Fruit fly (Drosophila melanogaster) whole organism, embryonic: ENCODE data around the gene CG33679.

ENCODE experiments used
- CG12219 ChIP-seq: fragments of 200-800 bp; sonication (Bioruptor generic); optimal IDR thresholded peaks from 3 replicates; lab custom pipeline; 2018; ENCODE audit warnings: missing biosample characterization, mild to moderate bottlenecking, missing genetic modification characterization
- CG12236 ChIP-seq: fragments of 200-800 bp; sonication (Bioruptor generic); optimal IDR thresholded peaks from 2 replicates; lab custom pipeline; 2016; ENCODE audit warnings: missing biosample characterization, missing genetic modification characterization
- CG14860 ChIP-seq: fragments of 200-800 bp; sonication (Bioruptor generic); IDR thresholded peaks from 3 replicates; pipeline ENCODE4 v1.3.6; 2022; ENCODE audit warnings: missing biosample characterization, missing genetic modification characterization; ENCODE audit not compliant: partially characterized antibody
- CG15696 ChIP-seq: fragments of 200-800 bp; sonication (Bioruptor generic); optimal IDR thresholded peaks from 2 replicates; lab custom pipeline; 2019; ENCODE audit warnings: missing biosample characterization, mild to moderate bottlenecking, missing genetic modification characterization, moderate library complexity
- CG17568 ChIP-seq: fragments of 200-800 bp; sonication (Bioruptor generic); optimal IDR thresholded peaks from 2 replicates; lab custom pipeline; 2018; ENCODE audit warnings: missing biosample characterization, mild to moderate bottlenecking, missing genetic modification characterization, moderate library complexity
- CG2120 ChIP-seq: fragments of 200-800 bp; sonication (Bioruptor generic); optimal IDR thresholded peaks from 3 replicates; lab custom pipeline; 2016; ENCODE audit warnings: missing biosample characterization, missing genetic modification characterization
- CG30431 ChIP-seq: fragments of 200-800 bp; sonication (Bioruptor generic); optimal IDR thresholded peaks from 2 replicates; lab custom pipeline; 2017; ENCODE audit warnings: missing biosample characterization, missing genetic modification characterization
- CG31365 ChIP-seq: fragments of 200-800 bp; sonication (Bioruptor generic); optimal IDR thresholded peaks from 2 replicates; lab custom pipeline; 2018; ENCODE audit warnings: missing biosample characterization, mild to moderate bottlenecking, missing genetic modification characterization
- CG3726 ChIP-seq: fragments of 200-800 bp; sonication (Bioruptor generic); IDR thresholded peaks from 3 replicates; pipeline ENCODE4, ENCODE4 v1.3.6; 2022; ENCODE audit warnings: missing biosample characterization, missing genetic modification characterization
- CG42726 ChIP-seq: fragments of 200-800 bp; sonication (Bioruptor generic); IDR thresholded peaks from 2 replicates; pipeline ENCODE4 v1.3.6; 2022; ENCODE audit warnings: missing biosample characterization, missing genetic modification characterization; ENCODE audit not compliant: partially characterized antibody
- CG4730 ChIP-seq: fragments of 200-800 bp; sonication (Bioruptor generic); IDR thresholded peaks from 2 replicates; pipeline ENCODE4 v1.3.6; 2022; ENCODE audit warnings: missing biosample characterization, missing genetic modification characterization
- CG6854 ChIP-seq: fragments of 200-800 bp; sonication (Bioruptor generic); optimal IDR thresholded peaks from 3 replicates; lab custom pipeline; 2017; ENCODE audit warnings: missing biosample characterization, mild to moderate bottlenecking, missing genetic modification characterization
- CG8359 ChIP-seq: fragments of 200-800 bp; sonication (Bioruptor generic); optimal IDR thresholded peaks from 2 replicates; lab custom pipeline; 2017; ENCODE audit warnings: missing biosample characterization, mild to moderate bottlenecking, missing genetic modification characterization, borderline replicate concordance
- CG8388 ChIP-seq: fragments of 200-800 bp; sonication (Bioruptor generic); optimal IDR thresholded peaks from 2 replicates; lab custom pipeline; 2019; ENCODE audit warnings: missing biosample characterization, mild to moderate bottlenecking, missing genetic modification characterization, moderate library complexity
- CG8944 ChIP-seq: fragments of 200-800 bp; sonication (Bioruptor generic); optimal IDR thresholded peaks from 3 replicates; lab custom pipeline; 2016; ENCODE audit warnings: missing biosample characterization, missing genetic modification characterization
- CG9797 ChIP-seq: fragments of 200-800 bp; sonication (Bioruptor generic); optimal IDR thresholded peaks from 3 replicates; lab custom pipeline; 2018; ENCODE audit warnings: missing biosample characterization, mild to moderate bottlenecking, missing genetic modification characterization
- CG9876 ChIP-seq: fragments of 200-800 bp; sonication (Bioruptor generic); optimal IDR thresholded peaks from 2 replicates; lab custom pipeline; 2016; ENCODE audit warnings: missing biosample characterization, missing genetic modification characterization
- CTCF ChIP-seq: fragments of 200-800 bp; sonication (Bioruptor generic); optimal IDR thresholded peaks from 2 replicates; lab custom pipeline; 2017; ENCODE audit warnings: missing biosample characterization, mild to moderate bottlenecking, missing genetic modification characterization, moderate library complexity
- D19B ChIP-seq: fragments of 200-800 bp; sonication (Bioruptor generic); optimal IDR thresholded peaks from 2 replicates; lab custom pipeline; 2017; ENCODE audit warnings: missing biosample characterization, mild to moderate bottlenecking, missing genetic modification characterization
- Hey ChIP-seq: fragments of 200-800 bp; sonication (Bioruptor generic); optimal IDR thresholded peaks from 3 replicates; lab custom pipeline; 2018; ENCODE audit warnings: missing biosample characterization, mild to moderate bottlenecking, missing genetic modification characterization
- Hmx ChIP-seq: fragments of 200-800 bp; sonication (Bioruptor generic); optimal IDR thresholded peaks from 2 replicates; lab custom pipeline; 2016; ENCODE audit warnings: missing biosample characterization, missing genetic modification characterization
- Hr39 ChIP-seq: fragments of >200 bp; optimal IDR thresholded peaks from 2 replicates; lab custom pipeline; 2017
- Lpt ChIP-seq: fragments of >200 bp; optimal IDR thresholded peaks from 2 replicates; lab custom pipeline; 2018; ENCODE audit warnings: missing biosample characterization, missing genetic modification characterization
- Meics ChIP-seq: fragments of 200-800 bp; sonication (Bioruptor generic); optimal IDR thresholded peaks from 2 replicates; lab custom pipeline; 2017; ENCODE audit warnings: missing biosample characterization, mild to moderate bottlenecking, missing genetic modification characterization
- NC2α ChIP-seq: fragments of 200-800 bp; sonication (Bioruptor generic); optimal IDR thresholded peaks from 2 replicates; lab custom pipeline; 2016; ENCODE audit warnings: missing biosample characterization, missing genetic modification characterization
- Ptx1 ChIP-seq: fragments of 200-800 bp; sonication (Bioruptor generic); IDR thresholded peaks from 2 replicates; pipeline ENCODE4 v1.3.6; 2022; ENCODE audit warnings: missing biosample characterization, missing genetic modification characterization
- ara ChIP-seq: fragments of 200-800 bp; sonication (Bioruptor generic); IDR thresholded peaks from 2 replicates; pipeline ENCODE4 v1.3.6; 2022; ENCODE audit warnings: missing biosample characterization, missing genetic modification characterization
- ase ChIP-seq: fragments of 200-800 bp; sonication (Bioruptor generic); IDR thresholded peaks from 3 replicates; pipeline ENCODE4 v1.3.6; 2022; ENCODE audit warnings: missing biosample characterization, missing genetic modification characterization
- az2 ChIP-seq: fragments of 200-800 bp; sonication (Bioruptor generic); optimal IDR thresholded peaks from 3 replicates; lab custom pipeline; 2016; ENCODE audit warnings: missing biosample characterization, missing genetic modification characterization
- br ChIP-seq: fragments of >200 bp; optimal IDR thresholded peaks from 2 replicates; lab custom pipeline; 2017
- cato ChIP-seq: fragments of 200-800 bp; sonication (Bioruptor generic); optimal IDR thresholded peaks from 2 replicates; lab custom pipeline; 2016; ENCODE audit warnings: missing biosample characterization, missing genetic modification characterization, borderline replicate concordance
- chinmo ChIP-seq: fragments of 200-800 bp; sonication (Bioruptor generic); IDR thresholded peaks from 4 replicates; pipeline ENCODE4 v1.3.6; 2022; ENCODE audit warnings: missing biosample characterization, missing genetic modification characterization; ENCODE audit not compliant: partially characterized antibody
- chm ChIP-seq: fragments of 200-800 bp; sonication (Bioruptor generic); IDR thresholded peaks from 2 replicates; pipeline ENCODE4 v1.3.6; 2022; ENCODE audit warnings: missing biosample characterization, missing genetic modification characterization
- crc ChIP-seq: fragments of 200-800 bp; sonication (Bioruptor generic); optimal IDR thresholded peaks from 2 replicates; lab custom pipeline; 2016; ENCODE audit warnings: missing biosample characterization, missing genetic modification characterization
- crp ChIP-seq, 2 experiments: fragments of 200-800 bp; sonication (Bioruptor generic); optimal IDR thresholded peaks; 2 replicates in 1 of 2; 3 replicates in 1 of 2; lab custom pipeline; 2017; ENCODE audit warnings: missing biosample characterization in 2 of 2, missing genetic modification characterization in 2 of 2, mild to moderate bottlenecking in 1 of 2, moderate library complexity in 1 of 2
- dmrt11E ChIP-seq: fragments of 200-800 bp; sonication (Bioruptor generic); optimal IDR thresholded peaks from 3 replicates; lab custom pipeline; 2018; ENCODE audit warnings: missing biosample characterization, mild to moderate bottlenecking, missing genetic modification characterization, moderate library complexity
- dysf ChIP-seq: fragments of 200-800 bp; sonication (Bioruptor generic); IDR thresholded peaks from 3 replicates; pipeline ENCODE4 v1.3.6; 2022; ENCODE audit warnings: missing biosample characterization, missing genetic modification characterization
- ems ChIP-seq: fragments of 200-800 bp; sonication (Bioruptor generic); optimal IDR thresholded peaks from 3 replicates; lab custom pipeline; 2016; ENCODE audit warnings: missing biosample characterization, missing genetic modification characterization
- gt ChIP-seq: fragments of 200-800 bp; sonication (Bioruptor generic); IDR thresholded peaks from 2 replicates; pipeline ENCODE4 v1.3.6; 2022; ENCODE audit warnings: missing biosample characterization, missing genetic modification characterization
- inv ChIP-seq: fragments of 200-800 bp; sonication (Bioruptor generic); IDR thresholded peaks from 2 replicates; pipeline ENCODE4 v1.3.6; 2022; ENCODE audit warnings: missing biosample characterization, missing genetic modification characterization; ENCODE audit not compliant: partially characterized antibody
- lmd ChIP-seq: fragments of 200-800 bp; sonication (Bioruptor generic); IDR thresholded peaks from 2 replicates; pipeline ENCODE4 v1.3.6; 2022; ENCODE audit warnings: missing biosample characterization, missing genetic modification characterization
- nerfin-2 ChIP-seq: fragments of 200-800 bp; sonication (Bioruptor generic); IDR thresholded peaks from 2 replicates; pipeline ENCODE4 v1.3.6; 2022; ENCODE audit warnings: missing biosample characterization, missing genetic modification characterization; ENCODE audit not compliant: partially characterized antibody
- p53 ChIP-seq: fragments of 200-800 bp; sonication (Bioruptor generic); optimal IDR thresholded peaks from 2 replicates; lab custom pipeline; 2016; ENCODE audit warnings: missing biosample characterization, missing genetic modification characterization
- psq ChIP-seq: fragments of 200-800 bp; sonication (Bioruptor generic); optimal IDR thresholded peaks from 2 replicates; lab custom pipeline; 2017; ENCODE audit warnings: missing biosample characterization, missing genetic modification characterization
- pzg ChIP-seq: fragments of 200-800 bp; sonication (Bioruptor generic); optimal IDR thresholded peaks from 3 replicates; lab custom pipeline; 2018; ENCODE audit warnings: missing biosample characterization, mild to moderate bottlenecking, missing genetic modification characterization, moderate library complexity
- schlank ChIP-seq: fragments of 200-800 bp; sonication (Bioruptor generic); optimal IDR thresholded peaks from 2 replicates; lab custom pipeline; 2018; ENCODE audit warnings: missing biosample characterization, mild to moderate bottlenecking, missing genetic modification characterization
- shn ChIP-seq: fragments of 200-800 bp; sonication (Bioruptor generic); optimal IDR thresholded peaks from 3 replicates; lab custom pipeline; 2016; ENCODE audit warnings: missing biosample characterization, missing genetic modification characterization
- sqz ChIP-seq: fragments of 200-800 bp; sonication (Bioruptor generic); optimal IDR thresholded peaks from 3 replicates; lab custom pipeline; 2018; ENCODE audit warnings: missing biosample characterization, mild to moderate bottlenecking, missing genetic modification characterization
- tap ChIP-seq: fragments of 200-800 bp; optimal IDR thresholded peaks from 3 replicates; lab custom pipeline; 2019; ENCODE audit warnings: missing biosample characterization, mild to moderate bottlenecking, missing genetic modification characterization, moderate library complexity
- toy ChIP-seq: fragments of 200-800 bp; sonication (Bioruptor generic); IDR thresholded peaks from 2 replicates; pipeline ENCODE4 v1.3.6; 2022; ENCODE audit warnings: missing biosample characterization, missing genetic modification characterization
- trh ChIP-seq: fragments of 200-800 bp; sonication (Bioruptor generic); optimal IDR thresholded peaks from 2 replicates; lab custom pipeline; 2016; ENCODE audit warnings: missing biosample characterization, missing genetic modification characterization
- vfl ChIP-seq: fragments of 200-800 bp; sonication (Bioruptor generic); optimal IDR thresholded peaks from 2 replicates; lab custom pipeline; 2016; ENCODE audit warnings: missing biosample characterization, missing genetic modification characterization
- zf30C ChIP-seq: fragments of 200-800 bp; sonication (Bioruptor generic); optimal IDR thresholded peaks from 3 replicates; lab custom pipeline; 2018; ENCODE audit warnings: missing biosample characterization, mild to moderate bottlenecking, missing genetic modification characterization

The CG33679 gene

dm6 chr2L:15060580-15061005 is 2.5 kb downstream of the CG33679 start, which contains the start of gene TfIIS (continued):
- TF ChIP-seq crc (no peak), ase (GFP tag; lab: Robert Waterston, UW) (no peak), Meics (GFP tag; lab: Kevin White, UChicago) (no peak), zf30C (GFP tag; lab: Kevin White, UChicago) (no peak), CG8388 (GFP tag; lab: Kevin White, UChicago) (no peak), cato (GFP tag; lab: Kevin White, UChicago) (no peak), NC2α (GFP tag; lab: Kevin White, UChicago) (no peak), dysf (GFP tag; lab: Robert Waterston, UW) (no peak), CG42726 (GFP tag; lab: Robert Waterston, UW) (0 out of 2 replicates have a peak, but pooled peaks have one; percentile 63), Hr39 (lab: Kevin White, UChicago) (no peak), Ptx1 (peak; percentile 12; the same call in 1 of the 2 replicates), psq (GFP tag; lab: Kevin White, UChicago) (no peak), CG15696 (tag; lab: Kevin White, UChicago) (no peak), CG12219 (GFP tag; lab: Kevin White, UChicago) (no peak), Hey (tag; lab: Kevin White, UChicago) (no peak), pzg (GFP tag; lab: Kevin White, UChicago) (peak; percentile 97), CG3726 (GFP tag; lab: Robert Waterston, UW) (no peak), CG12236 (GFP tag; lab: Kevin White, UChicago) (no peak), chinmo (0 out of 4 replicates have a peak, but pooled peaks have one; percentile 36), CTCF (GFP tag; lab: Kevin White, UChicago) (peak; percentile 91), CG31365 (tag; lab: Kevin White, UChicago) (peak; percentile 98), CG9797 (GFP tag; lab: Kevin White, UChicago) (peak; percentile 97), crp (GFP tag; optimal IDR thresholded peaks at IDR 0.05; lab: Kevin White, UChicago) (peak in 1 of 2 experiments; percentile 30), ara (GFP tag; lab: Robert Waterston, UW) (no peak), CG30431 (GFP tag; lab: Kevin White, UChicago) (no peak), CG14860 (GFP tag; lab: Robert Waterston, UW) (no peak), inv (GFP tag; lab: Robert Waterston, UW) (peak; percentile 14; the same call in 1 of the 2 replicates), CG2120 (GFP tag; lab: Kevin White, UChicago) (peak; percentile 37), CG9876 (GFP tag; lab: Kevin White, UChicago) (no peak), sqz (peak; percentile 67), ems (GFP tag; lab: Kevin White, UChicago) (no peak), Hmx (GFP tag; lab: Kevin White, UChicago) (no peak), gt (GFP tag; lab: Robert Waterston, UW) (no peak), lmd (GFP tag; lab: Robert Waterston, UW) (peak; percentile 7; the same call in 1 of the 2 replicates), CG8359 (GFP tag; lab: Kevin White, UChicago) (no peak), toy (GFP tag; lab: Robert Waterston, UW) (no peak), D19B (GFP tag; lab: Kevin White, UChicago) (no peak), tap (tag; lab: Kevin White, UChicago) (no peak), vfl (GFP tag; lab: Kevin White, UChicago) (no peak), CG8944 (GFP tag; lab: Kevin White, UChicago) (no peak), shn (GFP tag; lab: Kevin White, UChicago) (no peak), trh (GFP tag; lab: Kevin White, UChicago) (no peak), nerfin-2 (GFP tag; lab: Robert Waterston, UW) (no peak), CG17568 (peak; percentile 97), p53 (GFP tag; lab: Kevin White, UChicago) (peak; percentile 73), chm (no peak), schlank (tag; lab: Kevin White, UChicago) (no peak), CG4730 (GFP tag; lab: Robert Waterston, UW) (no peak), dmrt11E (tag; lab: Kevin White, UChicago) (no peak), az2 (GFP tag; lab: Kevin White, UChicago) (no peak), CG6854 (GFP tag; lab: Kevin White, UChicago) (no peak), br (lab: Kevin White, UChicago) (no peak), Lpt (GFP tag; lab: Kevin White, UChicago) (no peak)
